Fruit fly (Drosophila melanogaster) whole organism, embryonic: ENCODE results near the gene Gli.

ENCODE experiments used
- BEAF-32 ChIP-seq: fragments of 200-800 bp; sonication (Bioruptor generic); optimal IDR thresholded peaks from 3 replicates; lab custom pipeline; 2017; ENCODE audit warnings: missing biosample characterization, missing genetic modification characterization, mild to moderate bottlenecking, moderate library complexity, missing genetic modification reagents
- Bdp1 ChIP-seq: fragments of 200-800 bp; sonication (Bioruptor generic); optimal IDR thresholded peaks from 3 replicates; lab custom pipeline; 2016; ENCODE audit warnings: missing biosample characterization, missing genetic modification characterization
- BtbVII ChIP-seq: fragments of 200-800 bp; sonication (Bioruptor generic); optimal IDR thresholded peaks from 3 replicates; lab custom pipeline; 2017; ENCODE audit warnings: missing biosample characterization, mild to moderate bottlenecking, missing genetic modification characterization
- CG10321 ChIP-seq: fragments of 200-800 bp; sonication (Bioruptor generic); IDR thresholded peaks from 2 replicates; pipeline ENCODE4 v1.3.6; 2022; ENCODE audit warnings: missing biosample characterization, missing genetic modification characterization
- CG10366 ChIP-seq: fragments of 200-800 bp; sonication (Bioruptor generic); IDR thresholded peaks from 2 replicates; pipeline ENCODE4 v1.3.6; 2022; ENCODE audit warnings: missing biosample characterization, missing genetic modification characterization
- CG10543 ChIP-seq: fragments of 200-800 bp; sonication (Bioruptor generic); optimal IDR thresholded peaks from 3 replicates; lab custom pipeline; 2017; ENCODE audit warnings: missing biosample characterization, mild to moderate bottlenecking, missing genetic modification characterization, moderate library complexity
- CG11723 ChIP-seq: fragments of 200-800 bp; sonication (Bioruptor generic); optimal IDR thresholded peaks from 2 replicates; lab custom pipeline; 2017; ENCODE audit warnings: missing biosample characterization, mild to moderate bottlenecking, missing genetic modification characterization
- CG12219 ChIP-seq: fragments of 200-800 bp; sonication (Bioruptor generic); optimal IDR thresholded peaks from 3 replicates; lab custom pipeline; 2018; ENCODE audit warnings: missing biosample characterization, mild to moderate bottlenecking, missing genetic modification characterization
- CG1233 ChIP-seq: fragments of 200-800 bp; sonication (Bioruptor generic); optimal IDR thresholded peaks from 4 replicates; lab custom pipeline; 2018; ENCODE audit warnings: missing biosample characterization, mild to moderate bottlenecking, missing genetic modification characterization
- CG12942 ChIP-seq: fragments of 200-800 bp; sonication (Bioruptor generic); optimal IDR thresholded peaks from 3 replicates; lab custom pipeline; 2016; ENCODE audit warnings: missing biosample characterization, missing genetic modification characterization
- CG13287 ChIP-seq: fragments of 200-800 bp; sonication (Bioruptor generic); IDR thresholded peaks from 2 replicates; pipeline ENCODE4 v1.3.6; 2022; ENCODE audit warnings: missing biosample characterization, missing genetic modification characterization; ENCODE audit not compliant: partially characterized antibody
- CG13424 ChIP-seq: fragments of 200-800 bp; sonication (Bioruptor generic); optimal IDR thresholded peaks from 2 replicates; lab custom pipeline; 2019; ENCODE audit warnings: missing biosample characterization, mild to moderate bottlenecking, missing genetic modification characterization, moderate library complexity
- CG14050 ChIP-seq: fragments of 200-800 bp; sonication (Bioruptor generic); IDR thresholded peaks from 3 replicates; pipeline ENCODE4 v1.3.6; 2022; ENCODE audit warnings: missing biosample characterization, missing genetic modification characterization
- CG14710 ChIP-seq: fragments of 200-800 bp; sonication (Bioruptor generic); optimal IDR thresholded peaks from 3 replicates; lab custom pipeline; 2019; ENCODE audit warnings: missing biosample characterization, mild to moderate bottlenecking, missing genetic modification characterization, moderate library complexity
- CG14965 ChIP-seq: fragments of 200-800 bp; sonication (Bioruptor generic); optimal IDR thresholded peaks from 2 replicates; lab custom pipeline; 2016; ENCODE audit warnings: missing biosample characterization, missing genetic modification characterization, borderline replicate concordance
- CG1529 ChIP-seq: fragments of 200-800 bp; sonication (Bioruptor generic); optimal IDR thresholded peaks from 3 replicates; lab custom pipeline; 2018; ENCODE audit warnings: missing biosample characterization, missing genetic modification characterization
- CG17385 ChIP-seq: fragments of 200-800 bp; sonication (Bioruptor generic); optimal IDR thresholded peaks from 3 replicates; lab custom pipeline; 2018; ENCODE audit warnings: missing biosample characterization, mild to moderate bottlenecking, missing genetic modification characterization
- CG18262 ChIP-seq: fragments of 200-800 bp; optimal IDR thresholded peaks from 3 replicates; lab custom pipeline; 2019; ENCODE audit warnings: missing biosample characterization, mild to moderate bottlenecking, missing genetic modification characterization, moderate library complexity
- CG18619 ChIP-seq: fragments of 200-800 bp; sonication (Bioruptor generic); optimal IDR thresholded peaks from 3 replicates; lab custom pipeline; 2017; ENCODE audit warnings: missing biosample characterization, mild to moderate bottlenecking, missing genetic modification characterization
- CG18764 ChIP-seq: fragments of 200-800 bp; sonication (Bioruptor generic); optimal IDR thresholded peaks from 3 replicates; lab custom pipeline; 2016; ENCODE audit warnings: missing biosample characterization, missing genetic modification characterization
- CG2116 ChIP-seq: fragments of 200-800 bp; sonication (Bioruptor generic); optimal IDR thresholded peaks from 3 replicates; lab custom pipeline; 2018; ENCODE audit warnings: missing biosample characterization, mild to moderate bottlenecking, missing genetic modification characterization
- CG2199 ChIP-seq: fragments of 200-800 bp; sonication (Bioruptor generic); IDR thresholded peaks from 3 replicates; pipeline ENCODE4 v1.3.6; 2022; ENCODE audit warnings: missing biosample characterization, missing genetic modification characterization
- CG4404 ChIP-seq: fragments of 200-800 bp; sonication (Bioruptor generic); IDR thresholded peaks from 2 replicates; pipeline ENCODE4 v1.3.6; 2022; ENCODE audit warnings: missing biosample characterization, missing genetic modification characterization
- CG8765 ChIP-seq: fragments of 200-800 bp; sonication (Bioruptor generic); IDR thresholded peaks from 2 replicates; pipeline ENCODE4 v1.3.6; 2022; ENCODE audit warnings: missing biosample characterization, missing genetic modification characterization
- Chrac-16 ChIP-seq: fragments of 200-800 bp; sonication (Bioruptor generic); optimal IDR thresholded peaks from 3 replicates; lab custom pipeline; 2016; ENCODE audit warnings: missing biosample characterization, missing genetic modification characterization
- CrebB ChIP-seq: fragments of 200-800 bp; sonication (Bioruptor generic); optimal IDR thresholded peaks from 3 replicates; lab custom pipeline; 2018; ENCODE audit warnings: missing biosample characterization, mild to moderate bottlenecking, missing genetic modification characterization
- Dad ChIP-seq: fragments of 200-800 bp; sonication (Bioruptor generic); optimal IDR thresholded peaks from 3 replicates; lab custom pipeline; 2016; ENCODE audit warnings: missing biosample characterization, missing genetic modification characterization
- Dip2 ChIP-seq: fragments of 200-800 bp; sonication (Bioruptor generic); IDR thresholded peaks from 2 replicates; pipeline ENCODE4 v1.3.6; 2022; ENCODE audit warnings: missing biosample characterization, missing genetic modification characterization
- Ets97D ChIP-seq: fragments of 200-800 bp; sonication (Bioruptor generic); optimal IDR thresholded peaks from 3 replicates; lab custom pipeline; 2016; ENCODE audit warnings: missing biosample characterization, missing genetic modification characterization
- Ravus ChIP-seq: fragments of 200-800 bp; sonication (Bioruptor generic); IDR thresholded peaks from 2 replicates; pipeline ENCODE4 v1.3.6; 2022; ENCODE audit warnings: missing biosample characterization, missing genetic modification characterization
- Scr ChIP-seq: fragments of 200-800 bp; sonication (Bioruptor generic); IDR thresholded peaks from 2 replicates; pipeline ENCODE4 v1.3.6; 2022; ENCODE audit warnings: missing biosample characterization, missing genetic modification characterization; ENCODE audit not compliant: partially characterized antibody
- Sox102F ChIP-seq: fragments of 200-800 bp; sonication (Bioruptor generic); optimal IDR thresholded peaks from 2 replicates; lab custom pipeline; 2018; ENCODE audit warnings: missing biosample characterization, mild to moderate bottlenecking, missing genetic modification characterization, moderate library complexity
- Ssrp ChIP-seq: fragments of 200-800 bp; sonication (Bioruptor generic); optimal IDR thresholded peaks from 2 replicates; lab custom pipeline; 2018; ENCODE audit warnings: missing biosample characterization, mild to moderate bottlenecking, missing genetic modification characterization, moderate library complexity
- ase ChIP-seq: fragments of 200-800 bp; sonication (Bioruptor generic); IDR thresholded peaks from 3 replicates; pipeline ENCODE4 v1.3.6; 2022; ENCODE audit warnings: missing biosample characterization, missing genetic modification characterization
- chif ChIP-seq, 2 experiments: fragments of 200-800 bp; sonication (Bioruptor generic); optimal IDR thresholded peaks; 3 replicates each; lab custom pipeline; 2016; ENCODE audit warnings: missing biosample characterization in 2 of 2, missing genetic modification characterization in 2 of 2
- dmrt99B ChIP-seq: fragments of 200-800 bp; sonication (Bioruptor generic); optimal IDR thresholded peaks from 2 replicates; lab custom pipeline; 2018; ENCODE audit warnings: missing biosample characterization, mild to moderate bottlenecking, missing genetic modification characterization, moderate library complexity
- fd3F ChIP-seq: fragments of 200-800 bp; sonication (Bioruptor generic); optimal IDR thresholded peaks from 2 replicates; lab custom pipeline; 2018; ENCODE audit warnings: missing biosample characterization, mild to moderate bottlenecking, missing genetic modification characterization, moderate library complexity
- grn ChIP-seq: fragments of 200-800 bp; sonication (Bioruptor generic); optimal IDR thresholded peaks from 3 replicates; lab custom pipeline; 2017; ENCODE audit warnings: missing biosample characterization, missing genetic modification characterization
- ind ChIP-seq: fragments of 200-800 bp; sonication (Bioruptor generic); optimal IDR thresholded peaks from 3 replicates; lab custom pipeline; 2016; ENCODE audit warnings: missing biosample characterization, missing genetic modification characterization
- klu ChIP-seq: fragments of 200-800 bp; sonication (Bioruptor generic); IDR thresholded peaks from 2 replicates; pipeline ENCODE4 v1.3.6; 2022; ENCODE audit warnings: missing biosample characterization, missing genetic modification characterization
- knrl ChIP-seq: fragments of 200-800 bp; sonication (Bioruptor generic); IDR thresholded peaks from 3 replicates; pipeline ENCODE4 v1.3.6; 2022; ENCODE audit warnings: missing biosample characterization, missing genetic modification characterization; ENCODE audit not compliant: partially characterized antibody
- maf-S ChIP-seq: fragments of 200-800 bp; sonication (Bioruptor generic); optimal IDR thresholded peaks from 2 replicates; lab custom pipeline; 2016; ENCODE audit warnings: missing biosample characterization, missing genetic modification characterization
- nerfin-2 ChIP-seq: fragments of 200-800 bp; sonication (Bioruptor generic); IDR thresholded peaks from 2 replicates; pipeline ENCODE4 v1.3.6; 2022; ENCODE audit warnings: missing biosample characterization, missing genetic modification characterization; ENCODE audit not compliant: partially characterized antibody
- onecut ChIP-seq: fragments of 200-800 bp; sonication (Bioruptor generic); IDR thresholded peaks from 2 replicates; pipeline ENCODE4 v1.3.6; 2022; ENCODE audit warnings: missing biosample characterization, missing genetic modification characterization
- pum ChIP-seq: fragments of 200-800 bp; sonication (Bioruptor generic); optimal IDR thresholded peaks from 2 replicates; lab custom pipeline; 2016; ENCODE audit warnings: missing biosample characterization, missing genetic modification characterization
- sens ChIP-seq: fragments of 200-800 bp; sonication (Bioruptor generic); peaks from one replicate; lab custom pipeline; 2016; ENCODE audit warnings: missing biosample characterization, missing genetic modification characterization
- sr ChIP-seq: fragments of 200-800 bp; sonication (Bioruptor generic); IDR thresholded peaks from 3 replicates; pipeline ENCODE4 v1.3.6; 2022; ENCODE audit warnings: missing biosample characterization, missing genetic modification characterization
- stwl ChIP-seq: fragments of 200-800 bp; sonication (Bioruptor generic); optimal IDR thresholded peaks from 3 replicates; lab custom pipeline; 2018; ENCODE audit warnings: missing biosample characterization, mild to moderate bottlenecking, missing genetic modification characterization, moderate library complexity
- vnd ChIP-seq: fragments of 200-800 bp; sonication (Bioruptor generic); IDR thresholded peaks from 3 replicates; pipeline ENCODE4 v1.3.6; 2022; ENCODE audit warnings: missing biosample characterization, missing genetic modification characterization; ENCODE audit not compliant: partially characterized antibody

Gene Gli

dm6 chr2L:15773013-15773412, 10.5 kb upstream of the Gli start, which contains the start of gene CG31826:
CG31826 (minus strand) TSS chr2L:15773113.
- TF ChIP-seq CG8765 (GFP tag; lab: Robert Waterston, UW) = no peak
- TF ChIP-seq CG4404 (GFP tag; lab: Robert Waterston, UW) = no peak
- TF ChIP-seq CrebB (tag; lab: Kevin White, UChicago) = no peak
- no peak for TF ChIP-seq CG18619 (GFP tag; lab: Kevin White, UChicago)
- no peak for TF ChIP-seq CG18262 (tag; lab: Kevin White, UChicago)
- TF ChIP-seq grn (GFP tag; lab: Kevin White, UChicago) = no peak

dm6 chr2L:15770978-15771377, 8.4 kb upstream of the Gli start, which contains the start of gene Ku80:
Ku80 (minus strand) TSS chr2L:15771159.
- TF ChIP-seq BtbVII (GFP tag; lab: Kevin White, UChicago) = no peak
- TF ChIP-seq CG11723 = no peak
- TF ChIP-seq dmrt99B = no peak
- TF ChIP-seq stwl (tag; lab: Kevin White, UChicago) = peak; percentile 95
- no peak for TF ChIP-seq CG13424
- no peak for TF ChIP-seq CG14710 (tag; lab: Kevin White, UChicago)
- peak; percentile 39 for TF ChIP-seq CG2116 (GFP tag; lab: Kevin White, UChicago)
- TF ChIP-seq sr = no peak
- no peak for TF ChIP-seq onecut
- TF ChIP-seq Ravus (GFP tag; lab: Robert Waterston, UW) = no peak
- TF ChIP-seq CG18619 (GFP tag; lab: Kevin White, UChicago) = no peak
- no peak for TF ChIP-seq sens
- no peak for TF ChIP-seq CG1529 (GFP tag; lab: Kevin White, UChicago)
- no peak for TF ChIP-seq ind
- no peak for TF ChIP-seq maf-S
- TF ChIP-seq CG2199 (GFP tag; lab: Robert Waterston, UW) = 0 out of 3 replicates have a peak, but pooled peaks have one; percentile 16
- no peak for TF ChIP-seq CG12219
- no peak for TF ChIP-seq CG17385 (GFP tag; lab: Kevin White, UChicago)
- no peak for TF ChIP-seq CG18764 (GFP tag; lab: Kevin White, UChicago)
- TF ChIP-seq BEAF-32 = peak; percentile 65
- TF ChIP-seq Ssrp (tag; lab: Kevin White, UChicago) = no peak
- no peak for TF ChIP-seq pum (GFP tag; lab: Kevin White, UChicago)
- TF ChIP-seq CG10366 (GFP tag; lab: Robert Waterston, UW) = no peak
- no peak for TF ChIP-seq Dip2 (GFP tag; lab: Robert Waterston, UW)
- no peak for TF ChIP-seq Chrac-16
- TF ChIP-seq CG14050 (GFP tag; lab: Robert Waterston, UW) = no peak
- TF ChIP-seq klu (GFP tag; lab: Robert Waterston, UW) = no peak
- TF ChIP-seq CG10321 = no peak
- no peak for TF ChIP-seq chif (GFP tag; optimal IDR thresholded peaks at IDR 0.05; lab: Kevin White, UChicago)
- TF ChIP-seq nerfin-2 (GFP tag; lab: Robert Waterston, UW) = peak; percentile 83
- peak; percentile 79 for TF ChIP-seq CG13287 (GFP tag; lab: Robert Waterston, UW)
- TF ChIP-seq CG1233 (GFP tag; lab: Kevin White, UChicago) = no peak
- no peak for TF ChIP-seq CG14965 (GFP tag; lab: Kevin White, UChicago)
- TF ChIP-seq Ets97D (GFP tag; lab: Kevin White, UChicago) = peak; percentile 27
- TF ChIP-seq Dad = no peak
- TF ChIP-seq Sox102F (GFP tag; lab: Kevin White, UChicago) = no peak
- no peak for TF ChIP-seq Bdp1 (GFP tag; lab: Kevin White, UChicago)
- TF ChIP-seq knrl (GFP tag; lab: Robert Waterston, UW) = peak; percentile 74
- peak; percentile 70; the same call in 2 of the 3 replicates for TF ChIP-seq vnd (GFP tag; lab: Robert Waterston, UW)
- TF ChIP-seq Scr (GFP tag; lab: Robert Waterston, UW) = peak; percentile 72
- no peak for TF ChIP-seq fd3F (GFP tag; lab: Kevin White, UChicago)
- TF ChIP-seq CG12942 (GFP tag; lab: Kevin White, UChicago) = no peak
- TF ChIP-seq CG10543 (GFP tag; lab: Kevin White, UChicago) = no peak
- no peak for TF ChIP-seq ase
